Worm (Caenorhabditis elegans) whole organism, late embryonic: ENCODE measurements around the gene Y82E9BR.9.
"Not testable (repeated sequence)": the region's sequence is repeated elsewhere in the genome, so short reads cannot be mapped to it uniquely, and the experiment has no call there.

ENCODE experiments used
- F13H6.1 ChIP-seq: sonication (generic microtip); optimal IDR thresholded peaks from 2 replicates; lab custom pipeline; 2016; ENCODE audit warnings: missing genetic modification characterization, missing compliant biosample characterization
- Y22D7AL.16 ChIP-seq: sonication (generic microtip); optimal IDR thresholded peaks from 2 replicates; lab custom pipeline; 2016; ENCODE audit warnings: missing genetic modification characterization, missing compliant biosample characterization
- ceh-9 ChIP-seq: sonication (generic microtip); optimal IDR thresholded peaks from 2 replicates; lab custom pipeline; 2016; ENCODE audit warnings: mild to moderate bottlenecking, missing genetic modification characterization, inconsistent platforms, missing compliant biosample characterization
- ets-4 ChIP-seq: sonication (generic microtip); optimal IDR thresholded peaks from 2 replicates; lab custom pipeline; 2016; ENCODE audit warnings: missing genetic modification characterization, missing compliant biosample characterization
- nfya-1 ChIP-seq: sonication (generic microtip); optimal IDR thresholded peaks from 2 replicates; lab custom pipeline; 2017; ENCODE audit warnings: missing genetic modification characterization, mild to moderate bottlenecking, missing compliant biosample characterization, antibody characterized with exemption, moderate library complexity
- pat-9 ChIP-seq: fragments of 200-800 bp; sonication (Bioruptor generic); optimal IDR thresholded peaks from 2 replicates; lab custom pipeline; 2018; ENCODE audit warnings: mild to moderate bottlenecking, missing genetic modification characterization, moderate library complexity, missing compliant biosample characterization
- unc-55 ChIP-seq: sonication (generic microtip); optimal IDR thresholded peaks from 2 replicates; lab custom pipeline; 2017; ENCODE audit warnings: missing biosample characterization, missing genetic modification reagents, missing genetic modification characterization

DNA sequence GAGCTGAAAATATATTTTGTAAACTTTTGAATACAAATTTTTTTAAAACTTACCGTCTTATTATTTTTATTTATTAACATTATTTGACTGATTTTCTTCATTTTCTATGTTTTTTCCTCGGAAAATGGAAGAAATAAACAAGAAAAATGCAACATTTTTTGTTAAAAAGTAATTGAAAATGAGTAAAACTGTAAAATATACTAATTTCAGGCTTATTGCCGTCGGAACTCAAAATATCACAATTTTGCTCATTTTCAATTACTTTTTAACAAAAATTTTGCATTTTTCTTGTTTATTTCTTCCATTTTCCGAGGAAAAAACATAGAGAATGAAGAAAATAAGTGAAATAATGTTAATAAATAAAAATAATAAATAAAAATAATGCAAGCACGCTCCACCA, 15.9 kb upstream of the Y82E9BR.9 start, which contains the start of gene Y82E9BR.10:
- not testable (repeated sequence) for TF ChIP-seq Y22D7AL.16; ets-4; ceh-9 (tag; lab: Kevin White, UChicago); nfya-1 (tag; lab: Kevin White, UChicago); F13H6.1; pat-9; unc-55 (GFP tag; lab: Kevin White, UChicago)
